Fruit fly (Drosophila melanogaster) whole organism, prepupa: ENCODE data around the gene Ae2.

Source experiments
- CG11762 ChIP-seq: fragments of 200-800 bp; sonication (Bioruptor generic); optimal IDR thresholded peaks from 3 replicates; lab custom pipeline; 2016; ENCODE audit warnings: missing biosample characterization, missing genetic modification characterization; ENCODE audit not compliant: insufficient read depth
- Hr38 ChIP-seq: sonication (Bioruptor generic); optimal IDR thresholded peaks from 2 replicates; lab custom pipeline; 2016; ENCODE audit warnings: missing biosample characterization, missing genetic modification characterization
- Met ChIP-seq: fragments of 200-800 bp; sonication (Bioruptor generic); optimal IDR thresholded peaks from 3 replicates; lab custom pipeline; 2016; ENCODE audit warnings: missing biosample characterization, missing genetic modification characterization
- dac ChIP-seq: fragments of 200-800 bp; sonication (Bioruptor generic); optimal IDR thresholded peaks from 2 replicates; lab custom pipeline; 2017; ENCODE audit warnings: missing biosample characterization, mild to moderate bottlenecking, missing genetic modification characterization

Gene Ae2

DNA sequence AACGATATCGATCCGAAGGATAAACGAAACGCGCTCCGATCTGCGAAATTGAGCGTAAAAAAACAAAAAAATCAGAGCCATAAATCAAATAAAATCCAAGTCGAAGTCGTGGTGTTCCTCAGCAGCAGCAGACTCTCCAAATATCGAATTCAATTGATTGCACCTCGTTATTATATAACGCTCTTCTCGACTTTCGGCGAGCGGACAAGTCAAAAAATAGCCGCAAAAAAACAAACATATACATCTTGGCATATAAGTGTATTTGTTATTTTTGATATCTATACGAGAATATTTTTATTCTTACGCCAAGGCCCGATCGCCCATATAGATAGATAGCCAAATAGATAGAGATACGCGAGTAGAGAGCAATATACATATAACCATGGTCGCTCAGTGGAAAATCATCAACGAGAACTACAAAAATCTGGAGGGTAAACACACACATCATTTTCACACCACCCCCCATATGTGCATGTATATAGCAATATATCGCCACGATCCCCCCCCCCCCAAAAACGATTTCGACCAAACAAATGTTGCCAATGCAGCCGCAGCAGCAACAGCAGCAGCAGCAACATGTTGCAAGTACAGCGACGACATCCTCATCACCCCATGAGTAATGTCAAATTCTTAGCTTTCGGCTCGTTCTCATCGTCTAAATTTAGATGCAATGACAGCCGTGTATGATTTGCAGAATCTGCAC is 66.4 kb downstream of the Ae2 start:
- TF ChIP-seq CG11762 = no peak
- TF ChIP-seq, all 60 proteins: peak for 0

DNA sequence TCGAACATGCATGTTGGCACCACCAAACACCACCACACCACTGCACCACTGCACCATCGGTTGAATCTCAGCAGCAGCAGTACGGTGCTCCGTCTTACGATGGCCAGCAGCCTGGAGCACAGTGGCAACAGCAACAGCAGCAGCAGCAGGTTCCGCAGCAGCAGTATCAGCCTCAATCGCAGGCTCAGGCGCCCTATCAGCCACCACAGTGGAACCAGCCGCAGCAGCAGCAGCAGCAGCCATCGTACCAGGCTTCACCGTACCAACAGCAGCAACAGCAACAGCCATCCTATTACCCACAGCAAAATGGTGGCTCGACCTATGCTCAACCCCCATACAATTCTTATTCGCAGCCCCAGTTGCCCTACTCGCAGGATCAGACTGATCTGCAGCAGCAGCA is 68.8 kb downstream of the Ae2 start:
- no peak for TF ChIP-seq Met
- no peak for TF ChIP-seq dac
- TF ChIP-seq Hr38 (GFP tag; lab: Kevin White, UChicago) = no peak
